Worm (Caenorhabditis elegans): ENCODE results near the gene R148.4.
A peak's percentile ranks its signal among the peaks of the same experiment; 100 is the strongest.

R148.4 gene

ce11 chrIII:3200563-3200962 is 29.2 kb downstream of the R148.4 start (continued):
- TF ChIP-seq dpl-1 (GFP tag; optimal IDR thresholded peaks at IDR 0.05) (no peak), aly-2 (tag; optimal IDR thresholded peaks at IDR 0.05) (no peak), zip-4 (GFP tag; optimal IDR thresholded peaks at IDR 0.05) (no peak), xbp-1 (tag; optimal IDR thresholded peaks at IDR 0.05) (no peak), lsy-2 (tag; optimal IDR thresholded peaks at IDR 0.05) (peak in 1 of 2 experiments; percentile 10)

ce11 chrIII:3203589-3203988 is 32.2 kb downstream of the R148.4 start:
- no peak for TF ChIP-seq efl-1 (optimal IDR thresholded peaks at IDR 0.05)
- TF ChIP-seq efl-1 (GFP tag; optimal IDR thresholded peaks at IDR 0.05 in 1 of 2), result peak in 1 of 2 experiments; percentile 57
- no peak for TF ChIP-seq lin-15B (tag; optimal IDR thresholded peaks at IDR 0.05)
- no peak for TF ChIP-seq nhr-11 (tag; optimal IDR thresholded peaks at IDR 0.05)
- TF ChIP-seq dsc-1 (tag; optimal IDR thresholded peaks at IDR 0.05), result no peak

- no peak for TF ChIP-seq F16B12.6 (tag; optimal IDR thresholded peaks at IDR 0.05)
- TF ChIP-seq blmp-1 (tag; optimal IDR thresholded peaks at IDR 0.05), result no peak
These were observed 47.7 kb downstream of the R148.4 start, which contains the start of gene frm-8 for ce11 chrIII:3219050-3219449. TSS of gene frm-8 (minus strand) at chrIII:3219150.

ce11 chrIII:3220287-3220686 is 48.9 kb downstream of the R148.4 start:
- TF ChIP-seq irx-1 (tag; optimal IDR thresholded peaks at IDR 0.05) (no peak), ceh-8 (GFP tag; optimal IDR thresholded peaks at IDR 0.05) (no peak), F16B12.6 (tag; optimal IDR thresholded peaks at IDR 0.05) (no peak), lin-39 (tag; optimal IDR thresholded peaks at IDR 0.05) (no peak), tlp-1 (tag; optimal IDR thresholded peaks at IDR 0.05) (no peak), pqm-1 (tag; optimal IDR thresholded peaks at IDR 0.05) (no peak), unc-30 (tag; optimal IDR thresholded peaks at IDR 0.05) (no peak), snu-23 (GFP tag; optimal IDR thresholded peaks at IDR 0.05) (peak; percentile 33), sptf-1 (tag; optimal IDR thresholded peaks at IDR 0.05) (no peak), mep-1 (tag; optimal IDR thresholded peaks at IDR 0.05) (peak; percentile 29), ceh-88 (GFP tag; IDR thresholded peaks at IDR 0.05) (no peak), efl-3 (GFP tag; optimal IDR thresholded peaks at IDR 0.05) (no peak), tbx-2 (tag; optimal IDR thresholded peaks at IDR 0.05) (peak; percentile 49), elt-3 (tag; optimal IDR thresholded peaks at IDR 0.05) (no peak), nhr-237 (tag; optimal IDR thresholded peaks at IDR 0.05) (no peak), swsn-7 (tag; optimal IDR thresholded peaks at IDR 0.05) (peak; percentile 50), hpl-2 (GFP tag; optimal IDR thresholded peaks at IDR 0.05) (no peak), aly-2 (tag; optimal IDR thresholded peaks at IDR 0.05) (no peak), dpl-1 (GFP tag; optimal IDR thresholded peaks at IDR 0.05) (peak in 1 of 3 experiments; percentile 15), sox-4 (tag; optimal IDR thresholded peaks at IDR 0.05) (no peak), pax-3 (tag; optimal IDR thresholded peaks at IDR 0.05) (no peak), unc-98 (GFP tag; IDR thresholded peaks at IDR 0.05) (no peak), mdl-1 (tag; optimal IDR thresholded peaks at IDR 0.05) (no peak), fkh-8 (tag; optimal IDR thresholded peaks at IDR 0.05) (peak; percentile 68), isw-1 (GFP tag; IDR thresholded peaks at IDR 0.05) (0 out of 2 replicates have a peak, but pooled peaks have one; percentile 19), fkh-4 (tag; optimal IDR thresholded peaks at IDR 0.05; ENCODE audit: borderline replicate concordance) (no peak), vab-15 (tag; optimal IDR thresholded peaks at IDR 0.05) (no peak), snpc-4 (tag; optimal IDR thresholded peaks at IDR 0.05) (no peak), zip-4 (GFP tag; optimal IDR thresholded peaks at IDR 0.05) (no peak), alr-1 (tag; optimal IDR thresholded peaks at IDR 0.05; ENCODE audit: borderline replicate concordance) (no peak), ceh-90 (tag; optimal IDR thresholded peaks at IDR 0.05) (no peak), nhr-84 (tag; optimal IDR thresholded peaks at IDR 0.05) (no peak), nhr-71 (tag; optimal IDR thresholded peaks at IDR 0.05) (peak; percentile 59), nhr-20 (tag; optimal IDR thresholded peaks at IDR 0.05) (no peak), rnt-1 (tag; optimal IDR thresholded peaks at IDR 0.05) (no peak), unc-62 (GFP tag; optimal IDR thresholded peaks at IDR 0.05) (no peak), aha-1 (tag; optimal IDR thresholded peaks at IDR 0.05) (no peak), lin-14 (GFP tag; optimal IDR thresholded peaks at IDR 0.05) (peak; percentile 89), lin-13 (GFP tag; optimal IDR thresholded peaks at IDR 0.05) (peak; percentile 16), ztf-11 (tag; optimal IDR thresholded peaks at IDR 0.05) (no peak), fos-1 (tag; optimal IDR thresholded peaks at IDR 0.05) (no peak)
